Worm (Caenorhabditis elegans): Measurements from ENCODE around the gene C27B7.9.

DNA sequence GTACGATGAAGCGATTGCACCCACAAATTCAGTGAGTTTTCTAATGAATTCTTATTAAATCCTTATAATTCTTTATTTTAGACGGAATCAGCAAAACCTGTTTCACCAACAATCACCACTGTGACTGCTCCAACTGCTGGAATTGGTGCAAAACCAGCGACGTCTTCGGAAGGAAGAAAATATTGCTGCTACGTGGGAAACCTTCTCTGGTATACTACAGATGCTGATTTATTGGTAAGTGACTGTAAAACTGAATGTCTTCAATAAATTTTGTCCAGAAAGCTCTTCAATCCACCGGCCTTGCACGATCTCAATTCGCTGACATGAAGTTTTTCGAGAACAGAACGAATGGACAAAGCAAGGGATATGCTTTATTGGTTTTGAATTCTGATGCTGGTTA, 10.6 kb upstream of the C27B7.9 start:
- TF ChIP-seq him-1 (tag; optimal IDR thresholded peaks at IDR 0.05) (no peak), dao-5 (tag; optimal IDR thresholded peaks at IDR 0.05) (no peak)

Data from whole organism, L4/young adult.